Worm (Caenorhabditis elegans) whole organism, young adult: Measurements from ENCODE around the gene F17E9.2.

Experiments used
- F22D6.2 ChIP-seq: sonication (generic microtip); optimal IDR thresholded peaks from 2 replicates; lab custom pipeline; 2016; ENCODE audit warnings: mild to moderate bottlenecking, missing genetic modification characterization, missing compliant biosample characterization
- F33H1.4 ChIP-seq: fragments of 200-800 bp; sonication (Bioruptor generic); IDR thresholded peaks from 2 replicates; pipeline ENCODE4 v1.3.6; 2022; ENCODE audit warnings: missing genetic modification reagents, missing genetic modification characterization, missing compliant biosample characterization
- F57C9.4 ChIP-seq: sonication (generic microtip); optimal IDR thresholded peaks from 2 replicates; lab custom pipeline; 2017; ENCODE audit warnings: mild to moderate bottlenecking, missing genetic modification characterization, missing compliant biosample characterization
- K11D2.4 ChIP-seq: fragments of 200-800 bp; sonication (Bioruptor generic); IDR thresholded peaks from 2 replicates; pipeline ENCODE4 v1.3.6; 2022; ENCODE audit warnings: missing genetic modification reagents, missing genetic modification characterization, missing compliant biosample characterization
- K12H6.12 ChIP-seq: fragments of 200-800 bp; sonication (Bioruptor generic); optimal IDR thresholded peaks from 2 replicates; lab custom pipeline; 2018; ENCODE audit warnings: mild to moderate bottlenecking, missing genetic modification characterization, missing compliant biosample characterization
- T26A5.8 ChIP-seq: sonication (generic microtip); optimal IDR thresholded peaks from 2 replicates; lab custom pipeline; 2016; ENCODE audit warnings: missing genetic modification characterization, missing compliant biosample characterization
- Y67H2A.10 ChIP-seq: fragments of 200-800 bp; sonication (Bioruptor generic); conservative IDR thresholded peaks from 2 replicates; pipeline ENCODE4 v1.3.6; 2022; ENCODE audit warnings: missing genetic modification reagents, missing genetic modification characterization, missing compliant biosample characterization
- Y79H2A.3 ChIP-seq: fragments of 200-800 bp; sonication (Bioruptor generic); conservative IDR thresholded peaks from 2 replicates; pipeline ENCODE4 v1.3.6; 2022; ENCODE audit warnings: missing genetic modification reagents, missing genetic modification characterization, missing compliant biosample characterization
- akir-1 ChIP-seq: fragments of 200-800 bp; sonication (Bioruptor generic); optimal IDR thresholded peaks from 2 replicates; lab custom pipeline; 2018; ENCODE audit warnings: mild to moderate bottlenecking, missing genetic modification characterization, moderate library complexity, missing compliant biosample characterization
- athp-1 ChIP-seq: sonication (generic microtip); optimal IDR thresholded peaks from 2 replicates; lab custom pipeline; 2017; ENCODE audit warnings: mild to moderate bottlenecking, missing genetic modification characterization, missing compliant biosample characterization
- bed-2 ChIP-seq: fragments of 200-800 bp; sonication (Bioruptor generic); IDR thresholded peaks from 2 replicates; pipeline ENCODE4 v1.3.6; 2022; ENCODE audit warnings: missing genetic modification reagents, missing genetic modification characterization, missing compliant biosample characterization
- cebp-1 ChIP-seq, 2 experiments: fragments of 200-800 bp in 1 of 2; sonication (Bioruptor generic) in 1 of 2; sonication (generic microtip) in 1 of 2; IDR thresholded peaks in 1 of 2; optimal IDR thresholded peaks in 1 of 2; 2 replicates each; pipeline versions ENCODE4 v1.3.6 to Lab custom; 2017 to 2022; ENCODE audit warnings: missing compliant biosample characterization in 2 of 2, missing genetic modification characterization in 2 of 2, mild to moderate bottlenecking in 1 of 2, missing genetic modification reagents in 1 of 2, moderate library complexity in 1 of 2
- ceh-100 ChIP-seq: fragments of 200-800 bp; sonication (Bioruptor generic); IDR thresholded peaks from 2 replicates; pipeline ENCODE4 v1.3.6; 2022; ENCODE audit warnings: missing genetic modification reagents, missing genetic modification characterization, missing compliant biosample characterization
- ceh-40 ChIP-seq: fragments of 200-800 bp; sonication (Bioruptor generic); IDR thresholded peaks from 2 replicates; pipeline ENCODE4 v1.3.6; 2022; ENCODE audit warnings: missing genetic modification characterization, missing compliant biosample characterization
- ceh-79 ChIP-seq: sonication (generic microtip); optimal IDR thresholded peaks from 2 replicates; lab custom pipeline; 2017; ENCODE audit warnings: mild to moderate bottlenecking, missing genetic modification characterization, missing compliant biosample characterization
- chd-7 ChIP-seq: sonication (generic microtip); optimal IDR thresholded peaks from 2 replicates; lab custom pipeline; 2016; ENCODE audit warnings: mild to moderate bottlenecking, missing genetic modification characterization, moderate library complexity, missing compliant biosample characterization
- dpl-1 ChIP-seq: fragments of 150-350 bp; optimal IDR thresholded peaks from 2 replicates; lab custom pipeline; 2014; ENCODE audit warnings: missing biosample characterization, missing genetic modification reagents, missing genetic modification characterization
- ets-4 ChIP-seq: fragments of 200-800 bp; sonication (Bioruptor generic); optimal IDR thresholded peaks from 2 replicates; lab custom pipeline; 2018; ENCODE audit warnings: mild to moderate bottlenecking, missing genetic modification characterization, missing compliant biosample characterization
- him-1 ChIP-seq: sonication (generic microtip); optimal IDR thresholded peaks from 2 replicates; lab custom pipeline; 2016; ENCODE audit warnings: missing genotype, missing genetic modification reagents, missing genetic modification characterization, missing compliant biosample characterization
- let-607 ChIP-seq, 2 experiments: fragments of 200-800 bp in 1 of 2; sonication (Bioruptor generic) in 1 of 2; sonication (generic microtip) in 1 of 2; optimal IDR thresholded peaks; 2 replicates each; lab custom pipeline; 2016 to 2018; ENCODE audit warnings: mild to moderate bottlenecking in 2 of 2, missing compliant biosample characterization in 2 of 2, missing genetic modification characterization in 2 of 2, moderate library complexity in 2 of 2, missing genotype in 1 of 2
- lin-54 ChIP-seq: fragments of 200-800 bp; sonication (Bioruptor generic); optimal IDR thresholded peaks from 2 replicates; lab custom pipeline; 2018; ENCODE audit warnings: mild to moderate bottlenecking, missing genetic modification characterization, missing compliant biosample characterization
- madf-6 ChIP-seq: fragments of 200-800 bp; sonication (Bioruptor generic); IDR thresholded peaks from 2 replicates; pipeline ENCODE4 v1.3.6; 2022; ENCODE audit warnings: missing genetic modification reagents, missing genetic modification characterization, missing compliant biosample characterization
- mcd-1 ChIP-seq: fragments of 200-800 bp; sonication (Bioruptor generic); IDR thresholded peaks from 2 replicates; pipeline ENCODE4 v1.3.6; 2022; ENCODE audit warnings: missing genetic modification reagents, missing genetic modification characterization, missing compliant biosample characterization
- mes-4 ChIP-seq: sonication (generic microtip); optimal IDR thresholded peaks from 2 replicates; lab custom pipeline; 2016; ENCODE audit warnings: missing genotype, missing genetic modification characterization, missing compliant biosample characterization
- mxl-1 ChIP-seq: sonication (generic microtip); optimal IDR thresholded peaks from 2 replicates; lab custom pipeline; 2016; ENCODE audit warnings: missing genetic modification characterization, missing compliant biosample characterization
- nfya-1 ChIP-seq: sonication (generic microtip); optimal IDR thresholded peaks from 2 replicates; lab custom pipeline; 2017; ENCODE audit warnings: antibody characterized with exemption, missing compliant biosample characterization, missing genetic modification characterization, borderline replicate concordance; ENCODE audit not compliant: insufficient read depth
- nfyb-1 ChIP-seq: fragments of 200-800 bp; sonication (Bioruptor generic); IDR thresholded peaks from 2 replicates; pipeline ENCODE4 v1.3.6; 2022; ENCODE audit warnings: missing genetic modification reagents, missing genetic modification characterization, missing compliant biosample characterization
- nhr-120 ChIP-seq: fragments of 200-800 bp; sonication (Bioruptor generic); IDR thresholded peaks from 2 replicates; pipeline ENCODE4 v1.3.6; 2022; ENCODE audit warnings: missing genetic modification characterization, missing compliant biosample characterization
- nhr-27 ChIP-seq: fragments of 200-800 bp; sonication (Bioruptor generic); optimal IDR thresholded peaks from 2 replicates; lab custom pipeline; 2018; ENCODE audit warnings: mild to moderate bottlenecking, missing genetic modification characterization, moderate library complexity, missing compliant biosample characterization
- nhr-80 ChIP-seq: sonication (generic microtip); optimal IDR thresholded peaks from 2 replicates; lab custom pipeline; 2016; ENCODE audit warnings: missing genetic modification characterization, missing compliant biosample characterization
- nhr-90 ChIP-seq: sonication (generic microtip); optimal IDR thresholded peaks from 2 replicates; lab custom pipeline; 2016; ENCODE audit warnings: missing genotype, mild to moderate bottlenecking, missing genetic modification characterization, missing compliant biosample characterization
- pbrm-1 ChIP-seq: fragments of 200-800 bp; sonication (Bioruptor generic); IDR thresholded peaks from 2 replicates; pipeline ENCODE4 v1.3.6; 2022; ENCODE audit warnings: missing genetic modification reagents, missing genetic modification characterization, missing compliant biosample characterization
- somi-1 ChIP-seq: fragments of 200-800 bp; sonication (Bioruptor generic); optimal IDR thresholded peaks from 2 replicates; lab custom pipeline; 2018; ENCODE audit warnings: mild to moderate bottlenecking, missing genetic modification characterization, missing compliant biosample characterization
- tbp1 ChIP-seq: fragments of 200-800 bp; sonication (Bioruptor generic); optimal IDR thresholded peaks from 2 replicates; lab custom pipeline; 2018; ENCODE audit warnings: mild to moderate bottlenecking, missing genetic modification characterization, missing compliant biosample characterization
- unc-130 ChIP-seq: sonication (generic microtip); optimal IDR thresholded peaks from 2 replicates; lab custom pipeline; 2016; ENCODE audit warnings: missing genetic modification reagents, missing genetic modification characterization, missing compliant biosample characterization
- unc-62 ChIP-seq: fragments of 150-350 bp; optimal IDR thresholded peaks from 2 replicates; lab custom pipeline; 2014; ENCODE audit warnings: missing biosample characterization, missing genetic modification reagents, missing genetic modification characterization
- zim-3 ChIP-seq: sonication (generic microtip); optimal IDR thresholded peaks from 2 replicates; lab custom pipeline; 2017; ENCODE audit warnings: mild to moderate bottlenecking, missing genetic modification characterization, moderate library complexity, missing compliant biosample characterization
- ztf-18 ChIP-seq: sonication (generic microtip); optimal IDR thresholded peaks from 2 replicates; lab custom pipeline; 2016; ENCODE audit warnings: missing genotype, mild to moderate bottlenecking, missing genetic modification characterization, missing compliant biosample characterization
- ztf-22 ChIP-seq: fragments of 200-800 bp; sonication (Bioruptor generic); optimal IDR thresholded peaks from 2 replicates; lab custom pipeline; 2018; ENCODE audit warnings: mild to moderate bottlenecking, missing genetic modification characterization, moderate library complexity, missing compliant biosample characterization
- ztf-25 ChIP-seq: fragments of 200-800 bp; sonication (Bioruptor generic); IDR thresholded peaks from 2 replicates; pipeline ENCODE4 v1.3.6; 2022; ENCODE audit warnings: missing genetic modification reagents, missing genetic modification characterization, missing compliant biosample characterization
- ztf-28 ChIP-seq: fragments of 200-800 bp; sonication (Bioruptor generic); IDR thresholded peaks from 2 replicates; pipeline ENCODE4 v1.3.6; 2022; ENCODE audit warnings: missing genetic modification reagents, missing genetic modification characterization, missing compliant biosample characterization

Gene F17E9.2

DNA sequence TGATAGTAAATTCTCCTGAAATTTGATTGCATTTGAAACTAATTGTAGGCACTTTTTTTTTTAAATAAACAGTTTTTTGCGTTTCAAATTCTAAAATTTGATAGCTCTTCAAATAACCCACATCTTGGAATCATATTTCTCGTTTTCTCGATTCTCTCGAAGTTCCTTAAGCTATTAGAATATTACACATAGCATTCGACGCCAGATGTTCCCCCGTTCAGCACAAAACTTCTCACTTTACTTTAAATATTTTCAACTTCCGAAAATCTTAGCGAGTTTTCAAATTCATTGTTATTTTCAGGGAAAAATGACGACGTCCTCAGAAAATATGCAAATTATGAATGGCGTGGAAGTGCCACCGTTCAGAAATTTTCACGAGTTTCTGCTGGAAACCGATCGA, 24.0 kb downstream of the F17E9.2 start, which contains the start of gene praf-3:
praf-3 (plus strand) TSS at position 301 of the 400 bp plus-strand sequence.
- no peak for TF ChIP-seq ztf-18 (tag; lab: Kevin White, UChicago)
- no peak for TF ChIP-seq ceh-100 (GFP tag; lab: Robert Waterston, UW)
- TF ChIP-seq madf-6 (GFP tag; lab: Robert Waterston, UW): no peak
- no peak for TF ChIP-seq nfya-1

ce11 chrIV:8380266-8380850, 24.7 kb downstream of the F17E9.2 start:
- peak; percentile 24 for TF ChIP-seq tbp1 (GFP tag; lab: Kevin White, UChicago)
- TF ChIP-seq nfya-1: no peak
- TF ChIP-seq nhr-27 (tag; lab: Kevin White, UChicago): no peak
- TF ChIP-seq F57C9.4 (tag; lab: Kevin White, UChicago): no peak
- TF ChIP-seq bed-2: no peak
- TF ChIP-seq K11D2.4: no peak
- TF ChIP-seq Y79H2A.3: no peak
- TF ChIP-seq nhr-90 (tag; lab: Kevin White, UChicago): no peak
- TF ChIP-seq F22D6.2 (tag; lab: Kevin White, UChicago): no peak
- no peak for TF ChIP-seq nfyb-1 (GFP tag; lab: Robert Waterston, UW)
- no peak for TF ChIP-seq pbrm-1 (GFP tag; lab: Robert Waterston, UW)
- no peak for TF ChIP-seq Y67H2A.10 (GFP tag; lab: Robert Waterston, UW)
- no peak for TF ChIP-seq chd-7 (tag; lab: Kevin White, UChicago)
- no peak for TF ChIP-seq T26A5.8 (tag; lab: Kevin White, UChicago)
- TF ChIP-seq him-1 (tag; lab: Kevin White, UChicago): no peak
- TF ChIP-seq ceh-100 (GFP tag; lab: Robert Waterston, UW): no peak
- TF ChIP-seq let-607 (tag; optimal IDR thresholded peaks at IDR 0.05; lab: Kevin White, UChicago): peak in 1 of 2 experiments; percentile 40
- TF ChIP-seq lin-54 (GFP tag; lab: Kevin White, UChicago): no peak
- peak; percentile 93 for TF ChIP-seq nhr-80
- no peak for TF ChIP-seq zim-3 (tag; lab: Kevin White, UChicago)
- no peak for TF ChIP-seq cebp-1 (GFP tag; IDR thresholded peaks at IDR 0.05; lab: Robert Waterston, UW)
- no peak for TF ChIP-seq cebp-1 (tag; optimal IDR thresholded peaks at IDR 0.05; lab: Kevin White, UChicago)
- TF ChIP-seq mxl-1 (tag; lab: Kevin White, UChicago): no peak
- no peak for TF ChIP-seq mes-4 (tag; lab: Kevin White, UChicago)
- TF ChIP-seq ceh-79 (tag; lab: Kevin White, UChicago): no peak
- no peak for TF ChIP-seq somi-1 (GFP tag; lab: Kevin White, UChicago)
- peak; percentile 54 for TF ChIP-seq unc-62 (GFP tag; lab: Kevin White, UChicago)

DNA sequence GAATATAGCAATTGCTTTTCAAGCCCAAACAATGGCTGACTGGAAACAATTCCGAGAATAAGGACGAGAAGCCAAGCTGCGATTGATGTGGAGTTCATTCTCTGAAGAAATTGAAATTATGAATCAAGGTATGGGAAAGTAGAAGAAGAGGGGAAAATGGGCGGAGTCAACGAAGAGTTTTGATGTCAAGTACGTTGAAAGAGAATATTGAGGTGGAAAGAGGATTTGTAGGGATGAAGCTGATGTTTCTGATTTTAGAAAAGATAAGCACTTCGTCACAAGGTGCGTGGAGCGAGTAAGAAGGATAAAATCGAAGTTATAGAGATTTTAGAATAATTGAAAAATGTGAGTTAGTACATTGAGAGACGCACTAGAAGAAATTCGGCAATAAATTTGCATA, 27.0 kb downstream of the F17E9.2 start, which contains the start of gene D2096.9:
D2096.9 (minus strand) TSS at position 101 of the 400 bp plus-strand sequence.
- TF ChIP-seq K12H6.12 (tag; lab: Kevin White, UChicago): no peak
- TF ChIP-seq akir-1: no peak
- no peak for TF ChIP-seq dpl-1 (GFP tag; lab: Kevin White, UChicago)
- TF ChIP-seq ztf-22 (GFP tag; lab: Kevin White, UChicago): no peak
- TF ChIP-seq mcd-1 (GFP tag; lab: Robert Waterston, UW): no peak
- TF ChIP-seq ztf-25 (GFP tag; lab: Robert Waterston, UW): no peak
- TF ChIP-seq nhr-80: no peak
- TF ChIP-seq athp-1 (tag; lab: Kevin White, UChicago): no peak
- TF ChIP-seq F57C9.4 (tag; lab: Kevin White, UChicago): no peak
- TF ChIP-seq ceh-40 (GFP tag; lab: Robert Waterston, UW): no peak
- TF ChIP-seq ztf-28: no peak
- no peak for TF ChIP-seq nhr-120
- TF ChIP-seq unc-130 (GFP tag; lab: Kevin White, UChicago): no peak
- no peak for TF ChIP-seq F33H1.4
- no peak for TF ChIP-seq ets-4 (GFP tag; lab: Kevin White, UChicago)
- no peak for TF ChIP-seq lin-54 (GFP tag; lab: Kevin White, UChicago)
